Worm (Caenorhabditis elegans) whole organism, midembryonic: Measurements from ENCODE around the gene ZK792.5.

Source experiments
- T22C8.4 ChIP-seq: fragments of 200-800 bp; sonication (Bioruptor generic); IDR thresholded peaks from 2 replicates; pipeline ENCODE4 v1.3.6; 2022; ENCODE audit warnings: missing genetic modification characterization, missing compliant biosample characterization
- cog-1 ChIP-seq: sonication (generic microtip); optimal IDR thresholded peaks from 2 replicates; lab custom pipeline; 2016; ENCODE audit warnings: missing genetic modification characterization, missing compliant biosample characterization
- flt-1 ChIP-seq: fragments of 200-800 bp; sonication (Bioruptor generic); IDR thresholded peaks from 2 replicates; pipeline ENCODE4 v1.3.6; 2022; ENCODE audit warnings: missing genetic modification characterization, missing compliant biosample characterization
- med-1 ChIP-seq: sonication (generic microtip); optimal IDR thresholded peaks from 2 replicates; lab custom pipeline; 2017; ENCODE audit warnings: missing genetic modification characterization, mild to moderate bottlenecking, missing compliant biosample characterization, antibody characterized with exemption, missing genetic modification reagents; ENCODE audit not compliant: insufficient read depth
- ztf-23 ChIP-seq: fragments of 200-800 bp; sonication (Bioruptor generic); IDR thresholded peaks from 2 replicates; pipeline ENCODE4 v1.3.6; 2022; ENCODE audit warnings: missing genetic modification reagents, missing genetic modification characterization, missing compliant biosample characterization
- ztf-29 ChIP-seq: fragments of 200-800 bp; sonication (Bioruptor generic); IDR thresholded peaks from 2 replicates; pipeline ENCODE4 v1.3.6; 2022; ENCODE audit warnings: missing genetic modification reagents, missing genetic modification characterization, missing compliant biosample characterization

DNA sequence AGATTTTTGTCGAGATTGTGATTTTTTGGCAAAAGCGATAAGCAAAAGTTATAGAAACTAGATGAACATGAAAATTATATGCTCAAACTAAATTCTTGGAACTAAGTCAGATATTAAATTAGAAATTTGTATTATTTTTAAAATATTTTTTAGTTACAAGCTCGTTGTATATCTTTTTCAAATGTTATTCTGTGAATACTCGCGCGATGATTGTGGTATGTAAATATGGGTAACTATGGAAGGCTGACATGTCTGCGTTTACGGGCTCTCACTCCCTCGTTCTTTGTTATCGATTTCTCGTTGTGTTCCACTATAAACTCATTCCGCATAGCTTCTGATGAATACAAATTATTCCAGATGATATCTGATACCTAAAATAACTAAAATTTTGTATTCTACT lies 6.2 kb upstream of the ZK792.5 start, which contains the start of gene ZK792.7:
- no peak for TF ChIP-seq cog-1 (tag; lab: Kevin White, UChicago)
- TF ChIP-seq ztf-23 (GFP tag; lab: Robert Waterston, UW), result no peak
- no peak for TF ChIP-seq flt-1 (GFP tag; lab: Robert Waterston, UW)
- TF ChIP-seq med-1 (GFP tag; lab: Kevin White, UChicago), result no peak
- TF ChIP-seq ztf-29 (GFP tag; lab: Robert Waterston, UW), result no peak
- no peak for TF ChIP-seq T22C8.4 (GFP tag; lab: Robert Waterston, UW)
